Fruit fly (Drosophila melanogaster): Measurements from ENCODE around the gene CG33687.

DNA sequence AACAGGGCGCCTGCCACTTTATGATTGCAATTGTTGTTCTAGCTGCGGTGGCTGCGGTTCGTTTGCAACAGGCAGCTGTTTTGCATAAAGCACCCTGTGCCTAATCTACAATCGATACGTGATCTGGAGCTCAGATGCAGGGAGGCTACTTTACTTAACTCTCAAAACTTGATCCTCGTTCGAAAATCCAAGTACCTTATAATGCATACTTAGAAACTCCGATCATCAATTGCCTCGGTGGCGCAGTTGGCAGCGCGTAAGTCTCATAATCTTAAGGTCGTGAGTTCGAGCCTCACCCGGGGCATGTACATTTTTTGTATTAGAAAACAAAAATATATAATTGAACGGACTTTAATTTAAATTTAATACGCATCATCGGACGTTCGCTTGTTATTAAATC lies 24.1 kb downstream of the CG33687 start:
- TF ChIP-seq Ets98B (GFP tag; IDR thresholded peaks at IDR 0.05) = no peak
- TF ChIP-seq CG34367 (tag; optimal IDR thresholded peaks at IDR 0.05) = no peak
- no peak for TF ChIP-seq CG8159 (tag; optimal IDR thresholded peaks at IDR 0.05)
- no peak for TF ChIP-seq EcR (GFP tag; optimal IDR thresholded peaks at IDR 0.05)

Data from whole organism, pupa.